Fruit fly (Drosophila melanogaster) whole organism, embryonic: ENCODE data around the gene fz.

Experiments used
- ATbp ChIP-seq: fragments of 200-800 bp; sonication (Bioruptor generic); optimal IDR thresholded peaks from 2 replicates; lab custom pipeline; 2017; ENCODE audit warnings: missing biosample characterization, mild to moderate bottlenecking, missing genetic modification characterization, missing genetic modification reagents
- Ada2b ChIP-seq: fragments of 200-800 bp; sonication (Bioruptor generic); IDR thresholded peaks from 2 replicates; pipeline ENCODE4 v1.3.6; 2022; ENCODE audit warnings: missing biosample characterization, missing genetic modification characterization
- Atf-2 ChIP-seq: fragments of 200-800 bp; sonication (Bioruptor generic); optimal IDR thresholded peaks from 2 replicates; lab custom pipeline; 2016; ENCODE audit warnings: missing biosample characterization, missing genetic modification characterization
- Bdp1 ChIP-seq: fragments of 200-800 bp; sonication (Bioruptor generic); optimal IDR thresholded peaks from 3 replicates; lab custom pipeline; 2016; ENCODE audit warnings: missing biosample characterization, missing genetic modification characterization
- Blimp-1 ChIP-seq: fragments of 200-800 bp; sonication (Bioruptor generic); optimal IDR thresholded peaks from 3 replicates; lab custom pipeline; 2018; ENCODE audit warnings: missing biosample characterization, missing genetic modification characterization, mild to moderate bottlenecking, moderate library complexity, missing genetic modification reagents
- C15 ChIP-seq: fragments of 200-800 bp; sonication (Bioruptor generic); IDR thresholded peaks from 3 replicates; pipeline ENCODE4 v1.3.6; 2022; ENCODE audit warnings: missing biosample characterization, missing genetic modification characterization
- CG14860 ChIP-seq: fragments of 200-800 bp; sonication (Bioruptor generic); IDR thresholded peaks from 3 replicates; pipeline ENCODE4 v1.3.6; 2022; ENCODE audit warnings: missing biosample characterization, missing genetic modification characterization; ENCODE audit not compliant: partially characterized antibody
- CG15269 ChIP-seq: fragments of 200-800 bp; sonication (Bioruptor generic); optimal IDR thresholded peaks from 2 replicates; lab custom pipeline; 2018; ENCODE audit warnings: missing biosample characterization, mild to moderate bottlenecking, missing genetic modification characterization, moderate library complexity
- CG15479 ChIP-seq: fragments of 200-800 bp; sonication (Bioruptor generic); optimal IDR thresholded peaks from 3 replicates; lab custom pipeline; 2019; ENCODE audit warnings: missing biosample characterization, mild to moderate bottlenecking, missing genetic modification characterization, moderate library complexity
- CG1647 ChIP-seq: fragments of 200-800 bp; sonication (Bioruptor generic); optimal IDR thresholded peaks from 3 replicates; lab custom pipeline; 2016; ENCODE audit warnings: missing biosample characterization, missing genetic modification characterization
- CG17328 ChIP-seq: fragments of 200-800 bp; sonication (Bioruptor generic); IDR thresholded peaks from 2 replicates; pipeline ENCODE4 v1.3.6; 2022; ENCODE audit warnings: missing biosample characterization, missing genetic modification characterization
- CG17359 ChIP-seq: fragments of 200-800 bp; sonication (Bioruptor generic); optimal IDR thresholded peaks from 3 replicates; lab custom pipeline; 2018; ENCODE audit warnings: missing biosample characterization, mild to moderate bottlenecking, missing genetic modification characterization, moderate library complexity
- CG17361 ChIP-seq: fragments of 200-800 bp; sonication (Bioruptor generic); IDR thresholded peaks from 3 replicates; pipeline ENCODE4 v1.3.6; 2022; ENCODE audit warnings: missing biosample characterization, missing genetic modification characterization
- CG17385 ChIP-seq: fragments of 200-800 bp; sonication (Bioruptor generic); optimal IDR thresholded peaks from 3 replicates; lab custom pipeline; 2018; ENCODE audit warnings: missing biosample characterization, mild to moderate bottlenecking, missing genetic modification characterization
- CG3995 ChIP-seq: fragments of 200-800 bp; sonication (Bioruptor generic); optimal IDR thresholded peaks from 3 replicates; lab custom pipeline; 2016; ENCODE audit warnings: missing biosample characterization, missing genetic modification characterization
- CG6689 ChIP-seq: fragments of 200-800 bp; sonication (Bioruptor generic); IDR thresholded peaks from 2 replicates; pipeline ENCODE4 v1.3.6; 2022; ENCODE audit warnings: missing biosample characterization, missing genetic modification characterization
- CG7271 ChIP-seq: fragments of 200-800 bp; sonication (Bioruptor generic); optimal IDR thresholded peaks from 2 replicates; lab custom pipeline; 2018; ENCODE audit warnings: missing biosample characterization, mild to moderate bottlenecking, missing genetic modification characterization, moderate library complexity
- CG7987 ChIP-seq: fragments of 200-800 bp; sonication (Bioruptor generic); optimal IDR thresholded peaks from 2 replicates; lab custom pipeline; 2018; ENCODE audit warnings: missing biosample characterization, mild to moderate bottlenecking, missing genetic modification characterization, moderate library complexity
- CG9932 ChIP-seq: fragments of 200-800 bp; sonication (Bioruptor generic); IDR thresholded peaks from 2 replicates; pipeline ENCODE4 v1.3.6; 2022; ENCODE audit warnings: missing biosample characterization, missing genetic modification characterization
- D ChIP-seq, 2 experiments: fragments of 200-800 bp in 1 of 2; fragments of >200 bp in 1 of 2; sonication (Bioruptor generic) in 1 of 2; optimal IDR thresholded peaks; 2 replicates in 1 of 2; 3 replicates in 1 of 2; lab custom pipeline; 2017; ENCODE audit warnings: mild to moderate bottlenecking in 1 of 2, missing biosample characterization in 1 of 2, missing genetic modification characterization in 1 of 2, missing genetic modification reagents in 1 of 2
- Doc3 ChIP-seq: fragments of 200-800 bp; sonication (Bioruptor generic); IDR thresholded peaks from 3 replicates; pipeline ENCODE4 v1.3.6; 2022; ENCODE audit warnings: missing biosample characterization, missing genetic modification characterization; ENCODE audit not compliant: partially characterized antibody
- Drgx ChIP-seq: fragments of 200-800 bp; sonication (Bioruptor generic); IDR thresholded peaks from 2 replicates; pipeline ENCODE4 v1.3.6; 2022; ENCODE audit warnings: missing biosample characterization, missing genetic modification characterization
- Ets65A ChIP-seq: fragments of 200-800 bp; sonication (Bioruptor generic); peaks from one replicate; lab custom pipeline; 2016; ENCODE audit warnings: missing biosample characterization, missing genetic modification characterization
- Fer1 ChIP-seq: fragments of 200-800 bp; sonication (Bioruptor generic); optimal IDR thresholded peaks from 2 replicates; lab custom pipeline; 2017; ENCODE audit warnings: missing biosample characterization, mild to moderate bottlenecking, missing genetic modification characterization
- H2.0 ChIP-seq: fragments of 200-800 bp; sonication (Bioruptor generic); IDR thresholded peaks from 2 replicates; pipeline ENCODE4 v1.3.6; 2022; ENCODE audit warnings: missing biosample characterization, missing genetic modification characterization
- HLHmδ ChIP-seq: fragments of 200-800 bp; sonication (Bioruptor generic); optimal IDR thresholded peaks from 2 replicates; lab custom pipeline; 2018; ENCODE audit warnings: missing biosample characterization, mild to moderate bottlenecking, missing genetic modification characterization, moderate library complexity
- Hr51 ChIP-seq, 2 experiments: fragments of 200-800 bp; sonication (Bioruptor generic); optimal IDR thresholded peaks; 2 replicates in 1 of 2; 3 replicates in 1 of 2; lab custom pipeline; 2016 to 2018; ENCODE audit warnings: missing biosample characterization in 2 of 2, missing genetic modification characterization in 2 of 2, mild to moderate bottlenecking in 1 of 2, moderate library complexity in 1 of 2
- Lpt ChIP-seq: fragments of >200 bp; optimal IDR thresholded peaks from 2 replicates; lab custom pipeline; 2018; ENCODE audit warnings: missing biosample characterization, missing genetic modification characterization
- Med ChIP-seq: fragments of 200-800 bp; sonication (Bioruptor generic); peaks from one replicate; lab custom pipeline; 2016; ENCODE audit warnings: missing biosample characterization, missing genetic modification characterization, mild to moderate bottlenecking, inconsistent platforms, moderate library complexity
- NC2α ChIP-seq: fragments of 200-800 bp; sonication (Bioruptor generic); optimal IDR thresholded peaks from 2 replicates; lab custom pipeline; 2016; ENCODE audit warnings: missing biosample characterization, missing genetic modification characterization
- NK7.1 ChIP-seq: fragments of 200-800 bp; sonication (Bioruptor generic); optimal IDR thresholded peaks from 3 replicates; lab custom pipeline; 2016; ENCODE audit warnings: missing biosample characterization, missing genetic modification characterization
- Nf-YA ChIP-seq: fragments of 200-800 bp; sonication (Bioruptor generic); IDR thresholded peaks from 2 replicates; pipeline ENCODE4 v1.3.6; 2022; ENCODE audit warnings: missing biosample characterization, missing genetic modification characterization
- Sox100B ChIP-seq: fragments of 200-800 bp; sonication (Bioruptor generic); optimal IDR thresholded peaks from 3 replicates; lab custom pipeline; 2018; ENCODE audit warnings: missing biosample characterization, mild to moderate bottlenecking, missing genetic modification characterization
- Trl ChIP-seq, 3 experiments: fragments of >200 bp in 2 of 3; fragments of 200-800 bp in 1 of 3; sonication (Bioruptor generic) in 1 of 3; optimal IDR thresholded peaks; 2 replicates in 1 of 3; 3 replicates in 2 of 3; lab custom pipeline; 2016 to 2017; ENCODE audit warnings: missing biosample characterization in 1 of 3, missing genetic modification characterization in 1 of 3
- YL-1 ChIP-seq: fragments of 200-800 bp; sonication (Bioruptor generic); optimal IDR thresholded peaks from 3 replicates; lab custom pipeline; 2017; ENCODE audit warnings: missing biosample characterization, mild to moderate bottlenecking, missing genetic modification characterization
- ap ChIP-seq: fragments of 200-800 bp; sonication (Bioruptor generic); IDR thresholded peaks from 2 replicates; pipeline ENCODE4 v1.3.6; 2022; ENCODE audit warnings: missing biosample characterization, missing genetic modification characterization
- bsh ChIP-seq, 2 experiments: fragments of 200-800 bp; sonication (Bioruptor generic); optimal IDR thresholded peaks; 2 replicates each; lab custom pipeline; 2017 to 2018; ENCODE audit warnings: mild to moderate bottlenecking in 2 of 2, missing biosample characterization in 2 of 2, missing genetic modification characterization in 2 of 2, moderate library complexity in 1 of 2
- crol ChIP-seq: fragments of 200-800 bp; sonication (Bioruptor generic); IDR thresholded peaks from 2 replicates; pipeline ENCODE4 v1.3.6; 2022; ENCODE audit warnings: missing biosample characterization, missing genetic modification characterization
- dmrt11E ChIP-seq: fragments of 200-800 bp; sonication (Bioruptor generic); optimal IDR thresholded peaks from 3 replicates; lab custom pipeline; 2018; ENCODE audit warnings: missing biosample characterization, mild to moderate bottlenecking, missing genetic modification characterization, moderate library complexity
- fru ChIP-seq: fragments of >200 bp; optimal IDR thresholded peaks from 2 replicates; lab custom pipeline; 2017
- gem ChIP-seq: fragments of 200-800 bp; sonication (Bioruptor generic); optimal IDR thresholded peaks from 2 replicates; lab custom pipeline; 2019; ENCODE audit warnings: missing biosample characterization, mild to moderate bottlenecking, missing genetic modification characterization, moderate library complexity
- nmo ChIP-seq: fragments of 200-800 bp; sonication (Bioruptor generic); optimal IDR thresholded peaks from 2 replicates; lab custom pipeline; 2018; ENCODE audit warnings: missing biosample characterization, mild to moderate bottlenecking, missing genetic modification characterization, moderate library complexity
- oc ChIP-seq: fragments of 200-800 bp; sonication (Bioruptor generic); optimal IDR thresholded peaks from 2 replicates; lab custom pipeline; 2018; ENCODE audit warnings: missing biosample characterization, mild to moderate bottlenecking, missing genetic modification characterization, moderate library complexity
- phol ChIP-seq: fragments of 200-800 bp; sonication (Bioruptor generic); optimal IDR thresholded peaks from 3 replicates; lab custom pipeline; 2018; ENCODE audit warnings: missing biosample characterization, mild to moderate bottlenecking, missing genetic modification characterization, moderate library complexity
- prd ChIP-seq, 3 experiments: fragments of >200 bp in 2 of 3; fragments of 200-800 bp in 1 of 3; sonication (Bioruptor generic) in 1 of 3; optimal IDR thresholded peaks in 2 of 3; IDR thresholded peaks in 1 of 3; 2 replicates in 2 of 3; 3 replicates in 1 of 3; pipeline versions ENCODE4 v1.3.6 to Lab custom; 2017 to 2022; ENCODE audit warnings: missing biosample characterization in 1 of 3, missing genetic modification characterization in 1 of 3
- shn ChIP-seq: fragments of 200-800 bp; sonication (Bioruptor generic); optimal IDR thresholded peaks from 3 replicates; lab custom pipeline; 2016; ENCODE audit warnings: missing biosample characterization, missing genetic modification characterization
- toy ChIP-seq: fragments of 200-800 bp; sonication (Bioruptor generic); IDR thresholded peaks from 2 replicates; pipeline ENCODE4 v1.3.6; 2022; ENCODE audit warnings: missing biosample characterization, missing genetic modification characterization
- zen ChIP-seq: fragments of 200-800 bp; sonication (Bioruptor generic); optimal IDR thresholded peaks from 3 replicates; lab custom pipeline; 2018; ENCODE audit warnings: missing biosample characterization, mild to moderate bottlenecking, missing genetic modification characterization, moderate library complexity

Gene fz

dm6 chr3L:14236335-14236734 lies 37.8 kb upstream of the fz start, which contains the start of gene CG7906:
Gene CG7906, plus strand, starts transcription at chr3L:14236635.
- TF ChIP-seq Ada2b (GFP tag; lab: Robert Waterston, UW) (no peak), Med (peak; percentile 28), CG9932 (GFP tag; lab: Robert Waterston, UW) (no peak)

- TF ChIP-seq CG14860 (GFP tag; lab: Robert Waterston, UW) (no peak), Fer1 (GFP tag; lab: Kevin White, UChicago) (no peak), Blimp-1 (GFP tag; lab: Kevin White, UChicago) (peak; percentile 18), YL-1 (GFP tag; lab: Kevin White, UChicago) (no peak), D (optimal IDR thresholded peaks at IDR 0.05; lab: Kevin White, UChicago) (no peak), D (GFP tag; optimal IDR thresholded peaks at IDR 0.05; lab: Kevin White, UChicago) (no peak), Ets65A (GFP tag; lab: Kevin White, UChicago) (peak; percentile 78), ap (GFP tag; lab: Robert Waterston, UW) (0 out of 2 replicates have a peak, but pooled peaks have one; percentile 13), prd (optimal IDR thresholded peaks at IDR 0.05; lab: Kevin White, UChicago) (no peak), prd (GFP tag; IDR thresholded peaks at IDR 0.05; lab: Robert Waterston, UW) (peak; percentile 25; the same call in 1 of the 3 replicates), CG17385 (GFP tag; lab: Kevin White, UChicago) (no peak), Bdp1 (GFP tag; lab: Kevin White, UChicago) (no peak), toy (GFP tag; lab: Robert Waterston, UW) (no peak), Drgx (GFP tag; lab: Robert Waterston, UW) (peak; percentile 56), nmo (peak; percentile 1), shn (no peak), gem (tag; lab: Kevin White, UChicago) (peak; percentile 31), CG17328 (GFP tag; lab: Robert Waterston, UW) (peak; percentile 24; the same call in 1 of the 2 replicates), crol (no peak), CG17361 (GFP tag; lab: Robert Waterston, UW) (no peak), Nf-YA (GFP tag; lab: Robert Waterston, UW) (no peak), CG6689 (GFP tag; lab: Robert Waterston, UW) (no peak), CG17359 (tag; lab: Kevin White, UChicago) (no peak), CG7271 (tag; lab: Kevin White, UChicago) (peak; percentile 19), Lpt (no peak), ATbp (GFP tag; lab: Kevin White, UChicago) (no peak), NK7.1 (GFP tag; lab: Kevin White, UChicago) (no peak), zen (peak; percentile 9), Doc3 (no peak), NC2α (GFP tag; lab: Kevin White, UChicago) (no peak), fru (lab: Kevin White, UChicago) (no peak), CG3995 (GFP tag; lab: Kevin White, UChicago) (no peak), CG15269 (tag; lab: Kevin White, UChicago) (no peak), dmrt11E (peak; percentile 3), C15 (no peak), Sox100B (no peak), CG1647 (GFP tag; lab: Kevin White, UChicago) (no peak), Hr51 (GFP tag; optimal IDR thresholded peaks at IDR 0.05; lab: Kevin White, UChicago) (no peak), Trl (optimal IDR thresholded peaks at IDR 0.05; lab: Kevin White, UChicago) (no peak), Trl (GFP tag; optimal IDR thresholded peaks at IDR 0.05; lab: Kevin White, UChicago) (no peak), CG15479 (GFP tag; lab: Kevin White, UChicago) (no peak), HLHmδ (GFP tag; lab: Kevin White, UChicago) (no peak), phol (tag; lab: Kevin White, UChicago) (peak; percentile 28), Atf-2 (GFP tag; lab: Kevin White, UChicago) (no peak), oc (no peak), bsh (GFP tag; optimal IDR thresholded peaks at IDR 0.05; lab: Kevin White, UChicago) (peak; percentile 35 to 39), H2.0 (no peak), CG7987 (no peak)
Measured at dm6 chr3L:14239325-14239724, 34.8 kb upstream of the fz start.
